Worm (Caenorhabditis elegans): ENCODE measurements around the gene str-145.

- no peak for TF ChIP-seq unc-39 (tag; optimal IDR thresholded peaks at IDR 0.05)
- TF ChIP-seq lin-13 (tag; optimal IDR thresholded peaks at IDR 0.05): no peak
- no peak for TF ChIP-seq unc-62 (GFP tag; optimal IDR thresholded peaks at IDR 0.05)
- TF ChIP-seq ztf-11 (tag; optimal IDR thresholded peaks at IDR 0.05): no peak
- no peak for TF ChIP-seq nhr-12 (tag; optimal IDR thresholded peaks at IDR 0.05)
- no peak for TF ChIP-seq elt-3 (tag; optimal IDR thresholded peaks at IDR 0.05)
- no peak for TF ChIP-seq ham-2 (GFP tag; optimal IDR thresholded peaks at IDR 0.05)
- TF ChIP-seq mls-2 (tag; optimal IDR thresholded peaks at IDR 0.05): no peak
- TF ChIP-seq elt-1 (tag; optimal IDR thresholded peaks at IDR 0.05; ENCODE audit: borderline replicate concordance, insufficient read depth): no peak
- TF ChIP-seq ces-1 (GFP tag; optimal IDR thresholded peaks at IDR 0.05): no peak
- no peak for TF ChIP-seq mep-1 (tag; optimal IDR thresholded peaks at IDR 0.05)
- TF ChIP-seq nhr-76 (tag; optimal IDR thresholded peaks at IDR 0.05): no peak
- no peak for TF ChIP-seq lsy-2 (tag; optimal IDR thresholded peaks at IDR 0.05)
Measured at ce11 chrV:8081579-8081978, 16.6 kb downstream of the str-145 start, which contains the start of gene str-131.

Measured in whole organism, mixed stage, embryonic.